Worm (Caenorhabditis elegans): ENCODE measurements around the gene apc-17.

Gene apc-17

ce11 chrII:11107828-11108227, at the start of gene apc-17:
Gene apc-17 (plus strand): TSS chrII:11108128.
- TF ChIP-seq dpl-1 (GFP tag; optimal IDR thresholded peaks at IDR 0.05) (no peak), grh-1 (GFP tag; IDR thresholded peaks at IDR 0.05) (no peak), egl-27 (tag; optimal IDR thresholded peaks at IDR 0.05) (no peak), hlh-4 (tag; optimal IDR thresholded peaks at IDR 0.05) (no peak)

- no peak for TF ChIP-seq nhr-28 (tag; optimal IDR thresholded peaks at IDR 0.05)
- peak; percentile 52 for TF ChIP-seq fkh-4 (tag; optimal IDR thresholded peaks at IDR 0.05; ENCODE audit: borderline replicate concordance)
- no peak for TF ChIP-seq nhr-19 (GFP tag; conservative IDR thresholded peaks at IDR 0.05)
- no peak for TF ChIP-seq lin-35 (GFP tag; optimal IDR thresholded peaks at IDR 0.05)
- TF ChIP-seq fkh-10 (GFP tag; optimal IDR thresholded peaks at IDR 0.05), result peak; percentile 45
- no peak for TF ChIP-seq C34B4.2 (tag; optimal IDR thresholded peaks at IDR 0.05)
- TF ChIP-seq dsc-1 (tag; optimal IDR thresholded peaks at IDR 0.05), result peak; percentile 79
- TF ChIP-seq lin-14 (GFP tag; optimal IDR thresholded peaks at IDR 0.05), result peak; percentile 11
- no peak for TF ChIP-seq pqm-1 (tag; optimal IDR thresholded peaks at IDR 0.05)
- no peak for TF ChIP-seq unc-98 (GFP tag; IDR thresholded peaks at IDR 0.05)
These were observed 43.7 kb upstream of the apc-17 start for ce11 chrII:11064191-11064695.

ce11 chrII:11072565-11072964, 35.4 kb upstream of the apc-17 start:
- TF ChIP-seq efl-1 (optimal IDR thresholded peaks at IDR 0.05) (no peak), efl-1 (GFP tag; optimal IDR thresholded peaks at IDR 0.05 in 1 of 2) (peak in 1 of 2 experiments; percentile 37), Y116A8C.19 (tag; optimal IDR thresholded peaks at IDR 0.05; ENCODE audit: borderline replicate concordance) (no peak)

DNA sequence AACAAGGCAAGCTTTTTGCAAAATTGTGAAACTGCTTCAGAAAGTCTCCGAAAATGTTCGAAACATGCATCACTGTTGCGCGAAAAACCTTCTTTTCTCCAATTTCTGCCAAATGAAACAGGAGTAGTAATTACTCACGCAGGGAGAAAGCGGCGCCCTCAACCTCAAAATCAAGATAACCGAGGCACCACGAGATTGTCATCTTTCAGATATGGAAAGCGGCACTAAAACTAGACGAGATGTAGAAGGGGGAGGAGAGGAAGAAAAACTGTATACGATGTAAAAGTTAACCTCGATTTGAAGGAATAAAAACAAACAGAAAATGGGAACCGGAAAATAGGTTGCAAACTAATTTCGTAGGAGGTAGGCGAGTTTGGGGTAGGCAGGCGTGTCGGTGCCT, 31.4 kb upstream of the apc-17 start:
- TF ChIP-seq egl-27 (tag; optimal IDR thresholded peaks at IDR 0.05) (no peak), nhr-85 (tag) (peak; percentile 0), grh-1 (GFP tag; IDR thresholded peaks at IDR 0.05) (no peak), rnt-1 (tag; optimal IDR thresholded peaks at IDR 0.05) (peak; percentile 35), blmp-1 (tag; optimal IDR thresholded peaks at IDR 0.05) (peak; percentile 57), egl-13 (tag; optimal IDR thresholded peaks at IDR 0.05) (no peak), lin-14 (GFP tag; optimal IDR thresholded peaks at IDR 0.05) (peak; percentile 34), ets-5 (GFP tag; IDR thresholded peaks at IDR 0.05) (no peak)

ce11 chrII:11086770-11087169, 21.2 kb upstream of the apc-17 start:
- TF ChIP-seq tlp-1 (tag; optimal IDR thresholded peaks at IDR 0.05), result no peak
- no peak for TF ChIP-seq fkh-10 (GFP tag; optimal IDR thresholded peaks at IDR 0.05)
- no peak for TF ChIP-seq nhr-19 (GFP tag; conservative IDR thresholded peaks at IDR 0.05)
- TF ChIP-seq lsy-2 (tag; optimal IDR thresholded peaks at IDR 0.05), result no peak
- no peak for TF ChIP-seq ceh-8 (GFP tag; optimal IDR thresholded peaks at IDR 0.05)
- no peak for TF ChIP-seq snpc-4 (tag; optimal IDR thresholded peaks at IDR 0.05)
- TF ChIP-seq mef-2 (tag; optimal IDR thresholded peaks at IDR 0.05), result no peak
- TF ChIP-seq nhr-76 (tag; optimal IDR thresholded peaks at IDR 0.05), result no peak
- no peak for TF ChIP-seq hlh-4 (tag; optimal IDR thresholded peaks at IDR 0.05)
- no peak for TF ChIP-seq nhr-20 (tag; optimal IDR thresholded peaks at IDR 0.05)
- TF ChIP-seq mab-9 (GFP tag; IDR thresholded peaks at IDR 0.05), result no peak
- no peak for TF ChIP-seq ama-1 (optimal IDR thresholded peaks at IDR 0.05)
- TF ChIP-seq hpl-2 (GFP tag; optimal IDR thresholded peaks at IDR 0.05), result no peak
- TF ChIP-seq unc-130 (tag; optimal IDR thresholded peaks at IDR 0.05), result no peak
- TF ChIP-seq irx-1 (tag; optimal IDR thresholded peaks at IDR 0.05), result no peak
- TF ChIP-seq grh-1 (GFP tag; IDR thresholded peaks at IDR 0.05), result no peak
- no peak for TF ChIP-seq nhr-47 (tag; optimal IDR thresholded peaks at IDR 0.05)
- TF ChIP-seq rnt-1 (tag; optimal IDR thresholded peaks at IDR 0.05), result no peak

Data from whole organism, L1 larva.